Fruit fly (Drosophila melanogaster) whole organism, embryonic: ENCODE data around the gene CG42449.

Experiments used
- Adf1 ChIP-seq: fragments of 200-800 bp; sonication (Bioruptor generic); IDR thresholded peaks from 2 replicates; pipeline ENCODE4 v1.3.6; 2022; ENCODE audit warnings: missing biosample characterization, missing genetic modification characterization
- Atf-2 ChIP-seq: fragments of 200-800 bp; sonication (Bioruptor generic); optimal IDR thresholded peaks from 2 replicates; lab custom pipeline; 2016; ENCODE audit warnings: missing biosample characterization, missing genetic modification characterization
- CG11696 ChIP-seq: fragments of 200-800 bp; sonication (Bioruptor generic); IDR thresholded peaks from 2 replicates; pipeline ENCODE4 v1.3.6; 2022; ENCODE audit warnings: missing biosample characterization, missing genetic modification characterization
- CG1233 ChIP-seq: fragments of 200-800 bp; sonication (Bioruptor generic); optimal IDR thresholded peaks from 4 replicates; lab custom pipeline; 2018; ENCODE audit warnings: missing biosample characterization, mild to moderate bottlenecking, missing genetic modification characterization
- CG13894 ChIP-seq: fragments of 200-800 bp; sonication (Bioruptor generic); optimal IDR thresholded peaks from 3 replicates; lab custom pipeline; 2018; ENCODE audit warnings: missing biosample characterization, mild to moderate bottlenecking, missing genetic modification characterization, moderate library complexity
- CG14710 ChIP-seq: fragments of 200-800 bp; sonication (Bioruptor generic); optimal IDR thresholded peaks from 3 replicates; lab custom pipeline; 2019; ENCODE audit warnings: missing biosample characterization, mild to moderate bottlenecking, missing genetic modification characterization, moderate library complexity
- CG1792 ChIP-seq: fragments of 200-800 bp; sonication (Bioruptor generic); optimal IDR thresholded peaks from 2 replicates; lab custom pipeline; 2016; ENCODE audit warnings: missing biosample characterization, missing genetic modification characterization
- CG18619 ChIP-seq: fragments of 200-800 bp; sonication (Bioruptor generic); optimal IDR thresholded peaks from 3 replicates; lab custom pipeline; 2017; ENCODE audit warnings: missing biosample characterization, mild to moderate bottlenecking, missing genetic modification characterization
- CG42726 ChIP-seq: fragments of 200-800 bp; sonication (Bioruptor generic); IDR thresholded peaks from 2 replicates; pipeline ENCODE4 v1.3.6; 2022; ENCODE audit warnings: missing biosample characterization, missing genetic modification characterization; ENCODE audit not compliant: partially characterized antibody
- CG5953 ChIP-seq: fragments of 200-800 bp; sonication (Bioruptor generic); IDR thresholded peaks from 2 replicates; pipeline ENCODE4 v1.3.6; 2022; ENCODE audit warnings: missing biosample characterization, missing genetic modification characterization
- CG7556 ChIP-seq: fragments of 200-800 bp; sonication (Bioruptor generic); optimal IDR thresholded peaks from 2 replicates; lab custom pipeline; 2017; ENCODE audit warnings: missing biosample characterization, mild to moderate bottlenecking, missing genetic modification characterization
- CG7987 ChIP-seq: fragments of 200-800 bp; sonication (Bioruptor generic); optimal IDR thresholded peaks from 2 replicates; lab custom pipeline; 2018; ENCODE audit warnings: missing biosample characterization, mild to moderate bottlenecking, missing genetic modification characterization, moderate library complexity
- CG9609 ChIP-seq: fragments of 200-800 bp; sonication (Bioruptor generic); optimal IDR thresholded peaks from 3 replicates; lab custom pipeline; 2016; ENCODE audit warnings: missing biosample characterization, missing genetic modification characterization
- CG9817 ChIP-seq: fragments of 200-800 bp; sonication (Bioruptor generic); optimal IDR thresholded peaks from 2 replicates; lab custom pipeline; 2018; ENCODE audit warnings: missing biosample characterization, mild to moderate bottlenecking, missing genetic modification characterization, moderate library complexity
- CrebB ChIP-seq: fragments of 200-800 bp; sonication (Bioruptor generic); optimal IDR thresholded peaks from 3 replicates; lab custom pipeline; 2018; ENCODE audit warnings: missing biosample characterization, mild to moderate bottlenecking, missing genetic modification characterization
- E2f1 ChIP-seq: fragments of 200-800 bp; sonication (Bioruptor generic); IDR thresholded peaks from 2 replicates; pipeline ENCODE4 v1.3.6; 2022; ENCODE audit warnings: missing biosample characterization, missing genetic modification characterization
- HmgD ChIP-seq: fragments of 200-800 bp; sonication (Bioruptor generic); optimal IDR thresholded peaks from 3 replicates; lab custom pipeline; 2016; ENCODE audit warnings: missing biosample characterization, missing genetic modification characterization
- Hmx ChIP-seq: fragments of 200-800 bp; sonication (Bioruptor generic); optimal IDR thresholded peaks from 2 replicates; lab custom pipeline; 2016; ENCODE audit warnings: missing biosample characterization, missing genetic modification characterization
- Hr51 ChIP-seq, 2 experiments: fragments of 200-800 bp; sonication (Bioruptor generic); optimal IDR thresholded peaks; 2 replicates in 1 of 2; 3 replicates in 1 of 2; lab custom pipeline; 2016 to 2018; ENCODE audit warnings: missing biosample characterization in 2 of 2, missing genetic modification characterization in 2 of 2, mild to moderate bottlenecking in 1 of 2, moderate library complexity in 1 of 2
- Kr ChIP-seq: fragments of 200-800 bp; sonication (Bioruptor generic); optimal IDR thresholded peaks from 2 replicates; lab custom pipeline; 2017; ENCODE audit warnings: missing biosample characterization, mild to moderate bottlenecking, missing genetic modification characterization
- MESR4 ChIP-seq: fragments of 200-800 bp; sonication (Bioruptor generic); optimal IDR thresholded peaks from 2 replicates; lab custom pipeline; 2018; ENCODE audit warnings: missing biosample characterization, mild to moderate bottlenecking, missing genetic modification characterization, moderate library complexity
- NC2α ChIP-seq: fragments of 200-800 bp; sonication (Bioruptor generic); optimal IDR thresholded peaks from 2 replicates; lab custom pipeline; 2016; ENCODE audit warnings: missing biosample characterization, missing genetic modification characterization
- Neu2 ChIP-seq: fragments of 200-800 bp; sonication (Bioruptor generic); optimal IDR thresholded peaks from 3 replicates; lab custom pipeline; 2016; ENCODE audit warnings: missing biosample characterization, missing genetic modification characterization, borderline replicate concordance
- PHDP ChIP-seq: fragments of 200-800 bp; sonication (Bioruptor generic); optimal IDR thresholded peaks from 3 replicates; lab custom pipeline; 2018; ENCODE audit warnings: missing biosample characterization, mild to moderate bottlenecking, missing genetic modification characterization, moderate library complexity
- Side ChIP-seq: fragments of 200-800 bp; sonication (Bioruptor generic); optimal IDR thresholded peaks from 2 replicates; lab custom pipeline; 2016; ENCODE audit warnings: missing biosample characterization, missing genetic modification characterization
- Sox100B ChIP-seq: fragments of 200-800 bp; sonication (Bioruptor generic); optimal IDR thresholded peaks from 3 replicates; lab custom pipeline; 2018; ENCODE audit warnings: missing biosample characterization, mild to moderate bottlenecking, missing genetic modification characterization
- Vsx1 ChIP-seq: fragments of 200-800 bp; sonication (Bioruptor generic); optimal IDR thresholded peaks from 2 replicates; lab custom pipeline; 2017; ENCODE audit warnings: missing biosample characterization, mild to moderate bottlenecking, missing genetic modification characterization, missing genetic modification reagents
- bcd ChIP-seq: fragments of 200-800 bp; sonication (Bioruptor generic); optimal IDR thresholded peaks from 2 replicates; lab custom pipeline; 2017; ENCODE audit warnings: missing biosample characterization, mild to moderate bottlenecking, missing genetic modification characterization
- btn ChIP-seq: fragments of 200-800 bp; sonication (Bioruptor generic); optimal IDR thresholded peaks from 2 replicates; lab custom pipeline; 2016; ENCODE audit warnings: missing biosample characterization, missing genetic modification characterization
- cad ChIP-seq: fragments of >200 bp; optimal IDR thresholded peaks from 2 replicates; lab custom pipeline; 2017; ENCODE audit warnings: missing biosample characterization, missing genetic modification characterization
- chm ChIP-seq: fragments of 200-800 bp; sonication (Bioruptor generic); IDR thresholded peaks from 2 replicates; pipeline ENCODE4 v1.3.6; 2022; ENCODE audit warnings: missing biosample characterization, missing genetic modification characterization
- cwo ChIP-seq: fragments of 200-800 bp; sonication (Bioruptor generic); optimal IDR thresholded peaks from 3 replicates; lab custom pipeline; 2017; ENCODE audit warnings: missing biosample characterization, missing genetic modification characterization, mild to moderate bottlenecking, moderate library complexity, missing genetic modification reagents
- dan ChIP-seq: fragments of 200-800 bp; sonication (Bioruptor generic); IDR thresholded peaks from 2 replicates; pipeline ENCODE4 v1.3.6; 2022; ENCODE audit warnings: missing biosample characterization, missing genetic modification characterization
- dimm ChIP-seq: fragments of 200-800 bp; sonication (Bioruptor generic); IDR thresholded peaks from 2 replicates; pipeline ENCODE4 v1.3.6; 2022; ENCODE audit warnings: missing biosample characterization, missing genetic modification characterization
- dm ChIP-seq: fragments of 200-800 bp; sonication (Bioruptor generic); optimal IDR thresholded peaks from 3 replicates; lab custom pipeline; 2016; ENCODE audit warnings: missing biosample characterization, missing genetic modification characterization
- fd102C ChIP-seq: fragments of 200-800 bp; sonication (Bioruptor generic); optimal IDR thresholded peaks from 2 replicates; lab custom pipeline; 2018; ENCODE audit warnings: missing biosample characterization, mild to moderate bottlenecking, missing genetic modification characterization, moderate library complexity
- fru ChIP-seq: fragments of >200 bp; optimal IDR thresholded peaks from 2 replicates; lab custom pipeline; 2017
- gsb ChIP-seq: fragments of 200-800 bp; sonication (Bioruptor generic); IDR thresholded peaks from 2 replicates; pipeline ENCODE4 v1.3.6; 2022; ENCODE audit warnings: missing biosample characterization, missing genetic modification characterization
- hbn ChIP-seq: fragments of 200-800 bp; sonication (Bioruptor generic); IDR thresholded peaks from 2 replicates; pipeline ENCODE4 v1.3.6; 2022; ENCODE audit warnings: missing biosample characterization, missing genetic modification characterization; ENCODE audit not compliant: partially characterized antibody
- lilli ChIP-seq: fragments of 200-800 bp; sonication (Bioruptor generic); optimal IDR thresholded peaks from 3 replicates; lab custom pipeline; 2016; ENCODE audit warnings: missing biosample characterization, missing genetic modification characterization
- lmd ChIP-seq: fragments of 200-800 bp; sonication (Bioruptor generic); IDR thresholded peaks from 2 replicates; pipeline ENCODE4 v1.3.6; 2022; ENCODE audit warnings: missing biosample characterization, missing genetic modification characterization
- nerfin-1 ChIP-seq: fragments of 200-800 bp; sonication (Bioruptor generic); optimal IDR thresholded peaks from 3 replicates; lab custom pipeline; 2019; ENCODE audit warnings: missing biosample characterization, mild to moderate bottlenecking, missing genetic modification characterization, moderate library complexity
- odd ChIP-seq: fragments of 200-800 bp; sonication (Bioruptor generic); optimal IDR thresholded peaks from 2 replicates; lab custom pipeline; 2017; ENCODE audit warnings: missing biosample characterization, mild to moderate bottlenecking, missing genetic modification characterization
- org-1 ChIP-seq: fragments of 200-800 bp; sonication (Bioruptor generic); optimal IDR thresholded peaks from 2 replicates; lab custom pipeline; 2017; ENCODE audit warnings: missing biosample characterization, missing genetic modification characterization
- seq ChIP-seq: fragments of 200-800 bp; sonication (Bioruptor generic); IDR thresholded peaks from 2 replicates; pipeline ENCODE4 v1.3.6; 2022; ENCODE audit warnings: missing biosample characterization, missing genetic modification characterization
- so ChIP-seq: fragments of 200-800 bp; sonication (Bioruptor generic); IDR thresholded peaks from 3 replicates; pipeline ENCODE4 v1.3.6; 2022; ENCODE audit warnings: missing biosample characterization, missing genetic modification characterization
- stc ChIP-seq: fragments of 200-800 bp; sonication (Bioruptor generic); IDR thresholded peaks from 2 replicates; pipeline ENCODE4 v1.3.6; 2022; ENCODE audit warnings: missing biosample characterization, missing genetic modification characterization
- sug ChIP-seq: fragments of 200-800 bp; optimal IDR thresholded peaks from 2 replicates; lab custom pipeline; 2019; ENCODE audit warnings: missing biosample characterization, mild to moderate bottlenecking, missing genetic modification characterization, moderate library complexity
- tll ChIP-seq, 2 experiments: fragments of 200-800 bp in 1 of 2; fragments of >200 bp in 1 of 2; sonication (Bioruptor generic) in 1 of 2; optimal IDR thresholded peaks; 2 replicates each; lab custom pipeline; 2017 to 2019; ENCODE audit warnings: missing biosample characterization in 2 of 2, missing genetic modification characterization in 2 of 2, mild to moderate bottlenecking in 1 of 2, moderate library complexity in 1 of 2

CG42449 gene

dm6 chrX:5679079-5679932 lies 3.7 kb upstream of the CG42449 start (continued):
- no peak for TF ChIP-seq cwo (GFP tag; lab: Kevin White, UChicago)
- no peak for TF ChIP-seq CG5953 (GFP tag; lab: Robert Waterston, UW)
- TF ChIP-seq Vsx1 (GFP tag; lab: Kevin White, UChicago): no peak
- no peak for TF ChIP-seq Adf1 (GFP tag; lab: Robert Waterston, UW)
- TF ChIP-seq cad: no peak
- TF ChIP-seq PHDP (tag; lab: Kevin White, UChicago): peak; percentile 17
- no peak for TF ChIP-seq Side (GFP tag; lab: Kevin White, UChicago)
- TF ChIP-seq CG7556 (GFP tag; lab: Kevin White, UChicago): no peak
- TF ChIP-seq CG11696 (GFP tag; lab: Robert Waterston, UW): no peak
- TF ChIP-seq CrebB: no peak
- no peak for TF ChIP-seq odd
- peak; percentile 3 for TF ChIP-seq btn (GFP tag; lab: Kevin White, UChicago)
- no peak for TF ChIP-seq fru (lab: Kevin White, UChicago)
- TF ChIP-seq CG1233: peak; percentile 10
- TF ChIP-seq CG18619 (GFP tag; lab: Kevin White, UChicago): no peak
- TF ChIP-seq stc (GFP tag; lab: Robert Waterston, UW): no peak
- peak; percentile 41 for TF ChIP-seq CG9609
- TF ChIP-seq nerfin-1 (tag; lab: Kevin White, UChicago): peak; percentile 28
- no peak for TF ChIP-seq Neu2 (GFP tag; lab: Kevin White, UChicago)
- TF ChIP-seq CG7987 (GFP tag; lab: Kevin White, UChicago): no peak
- TF ChIP-seq Atf-2 (GFP tag; lab: Kevin White, UChicago): peak; percentile 35
- TF ChIP-seq fd102C (GFP tag; lab: Kevin White, UChicago): no peak
- TF ChIP-seq hbn (GFP tag; lab: Robert Waterston, UW): no peak
- no peak for TF ChIP-seq MESR4 (GFP tag; lab: Kevin White, UChicago)
- no peak for TF ChIP-seq dan (GFP tag; lab: Robert Waterston, UW)
- no peak for TF ChIP-seq dm (GFP tag; lab: Kevin White, UChicago)
- no peak for TF ChIP-seq sug (tag; lab: Kevin White, UChicago)
- peak; percentile 70 for TF ChIP-seq CG14710 (tag; lab: Kevin White, UChicago)
- TF ChIP-seq seq (GFP tag; lab: Robert Waterston, UW): 0 out of 2 replicates have a peak, but pooled peaks have one; percentile 22
- no peak for TF ChIP-seq HmgD (GFP tag; lab: Kevin White, UChicago)
- no peak for TF ChIP-seq gsb (GFP tag; lab: Robert Waterston, UW)
- TF ChIP-seq E2f1 (GFP tag; lab: Robert Waterston, UW): no peak
- no peak for TF ChIP-seq Hmx (GFP tag; lab: Kevin White, UChicago)
- no peak for TF ChIP-seq Sox100B (GFP tag; lab: Kevin White, UChicago)
- TF ChIP-seq Hr51 (GFP tag; optimal IDR thresholded peaks at IDR 0.05; lab: Kevin White, UChicago): no peak
- TF ChIP-seq chm: peak; percentile 24; the same call in 1 of the 2 replicates
- TF ChIP-seq CG9817: no peak
- no peak for TF ChIP-seq CG1792 (GFP tag; lab: Kevin White, UChicago)
- TF ChIP-seq so: no peak
- TF ChIP-seq tll (GFP tag; optimal IDR thresholded peaks at IDR 0.05; lab: Kevin White, UChicago): no peak
- TF ChIP-seq NC2α (GFP tag; lab: Kevin White, UChicago): no peak
- TF ChIP-seq lmd (GFP tag; lab: Robert Waterston, UW): 0 out of 2 replicates have a peak, but pooled peaks have one; percentile 28
- TF ChIP-seq dimm (GFP tag; lab: Robert Waterston, UW): no peak
- peak; percentile 25 for TF ChIP-seq org-1
- TF ChIP-seq CG42726 (GFP tag; lab: Robert Waterston, UW): no peak
- TF ChIP-seq Kr (GFP tag; lab: Kevin White, UChicago): no peak
- no peak for TF ChIP-seq CG13894 (tag; lab: Kevin White, UChicago)
- TF ChIP-seq bcd (GFP tag; lab: Kevin White, UChicago): peak; percentile 40
- TF ChIP-seq lilli (GFP tag; lab: Kevin White, UChicago): peak; percentile 17
